Fruit fly (Drosophila melanogaster) whole organism, embryonic: ENCODE measurements around the gene vers.

Experiments
- B-H2 ChIP-seq: fragments of 200-800 bp; sonication (Bioruptor generic); optimal IDR thresholded peaks from 2 replicates; lab custom pipeline; 2018; ENCODE audit warnings: missing biosample characterization, mild to moderate bottlenecking, missing genetic modification characterization
- CG10462 ChIP-seq: fragments of 200-800 bp; sonication (Bioruptor generic); optimal IDR thresholded peaks from 2 replicates; lab custom pipeline; 2016; ENCODE audit warnings: missing biosample characterization, missing genetic modification characterization
- CG11560 ChIP-seq: fragments of 200-800 bp; sonication (Bioruptor generic); IDR thresholded peaks from 3 replicates; pipeline ENCODE4 v1.3.6; 2022; ENCODE audit warnings: missing biosample characterization, missing genetic modification characterization
- CG12744 ChIP-seq: fragments of 200-800 bp; sonication (Bioruptor generic); optimal IDR thresholded peaks from 2 replicates; lab custom pipeline; 2016; ENCODE audit warnings: missing biosample characterization, missing genetic modification characterization
- CG13624 ChIP-seq: fragments of 200-800 bp; sonication (Bioruptor generic); optimal IDR thresholded peaks from 2 replicates; lab custom pipeline; 2016; ENCODE audit warnings: missing biosample characterization, missing genetic modification characterization
- CG14710 ChIP-seq: fragments of 200-800 bp; sonication (Bioruptor generic); optimal IDR thresholded peaks from 3 replicates; lab custom pipeline; 2019; ENCODE audit warnings: missing biosample characterization, mild to moderate bottlenecking, missing genetic modification characterization, moderate library complexity
- CG17802 ChIP-seq: fragments of 200-800 bp; sonication (Bioruptor generic); optimal IDR thresholded peaks from 2 replicates; lab custom pipeline; 2018; ENCODE audit warnings: missing biosample characterization, mild to moderate bottlenecking, missing genetic modification characterization, moderate library complexity
- CG18476 ChIP-seq: fragments of 200-800 bp; sonication (Bioruptor generic); optimal IDR thresholded peaks from 2 replicates; lab custom pipeline; 2016; ENCODE audit warnings: missing biosample characterization, mild to moderate bottlenecking, missing genetic modification characterization
- CG2199 ChIP-seq: fragments of 200-800 bp; sonication (Bioruptor generic); IDR thresholded peaks from 3 replicates; pipeline ENCODE4 v1.3.6; 2022; ENCODE audit warnings: missing biosample characterization, missing genetic modification characterization
- CG31441 ChIP-seq: fragments of 200-800 bp; sonication (Bioruptor generic); IDR thresholded peaks from 2 replicates; pipeline ENCODE4 v1.3.6; 2022; ENCODE audit warnings: missing biosample characterization, missing genetic modification characterization
- CG32772 ChIP-seq: fragments of 200-800 bp; sonication (Bioruptor generic); IDR thresholded peaks from 2 replicates; pipeline ENCODE4 v1.3.6; 2022; ENCODE audit warnings: missing biosample characterization, missing genetic modification characterization
- CG33213 ChIP-seq: fragments of 200-800 bp; sonication (Bioruptor generic); optimal IDR thresholded peaks from 3 replicates; lab custom pipeline; 2016; ENCODE audit warnings: missing biosample characterization, missing genetic modification characterization
- CG4854 ChIP-seq: fragments of 200-800 bp; sonication (Bioruptor generic); optimal IDR thresholded peaks from 2 replicates; lab custom pipeline; 2016; ENCODE audit warnings: missing biosample characterization, missing genetic modification characterization, inconsistent platforms
- CG6175 ChIP-seq: fragments of 200-800 bp; sonication (Bioruptor generic); IDR thresholded peaks from 3 replicates; pipeline ENCODE4 v1.3.6; 2022; ENCODE audit warnings: missing biosample characterization, missing genetic modification characterization
- CG6813 ChIP-seq: fragments of 200-800 bp; sonication (Bioruptor generic); optimal IDR thresholded peaks from 2 replicates; lab custom pipeline; 2017; ENCODE audit warnings: missing biosample characterization, missing genetic modification characterization, mild to moderate bottlenecking, moderate library complexity, missing genetic modification reagents
- CG8765 ChIP-seq: fragments of 200-800 bp; sonication (Bioruptor generic); IDR thresholded peaks from 2 replicates; pipeline ENCODE4 v1.3.6; 2022; ENCODE audit warnings: missing biosample characterization, missing genetic modification characterization
- CG8924 ChIP-seq: fragments of 200-800 bp; optimal IDR thresholded peaks from 3 replicates; lab custom pipeline; 2019; ENCODE audit warnings: missing biosample characterization, mild to moderate bottlenecking, missing genetic modification characterization, moderate library complexity
- CG9727 ChIP-seq: fragments of 200-800 bp; sonication (Bioruptor generic); optimal IDR thresholded peaks from 3 replicates; lab custom pipeline; 2017; ENCODE audit warnings: missing biosample characterization, mild to moderate bottlenecking, missing genetic modification characterization
- D19A ChIP-seq: fragments of 200-800 bp; optimal IDR thresholded peaks from 3 replicates; lab custom pipeline; 2019; ENCODE audit warnings: missing biosample characterization, mild to moderate bottlenecking, missing genetic modification characterization, moderate library complexity
- D19B ChIP-seq: fragments of 200-800 bp; sonication (Bioruptor generic); optimal IDR thresholded peaks from 2 replicates; lab custom pipeline; 2017; ENCODE audit warnings: missing biosample characterization, mild to moderate bottlenecking, missing genetic modification characterization
- Eip74EF ChIP-seq, 2 experiments: fragments of 200-800 bp in 1 of 2; fragments of >200 bp in 1 of 2; sonication (Bioruptor generic) in 1 of 2; optimal IDR thresholded peaks; 2 replicates each; lab custom pipeline; 2017 to 2019; ENCODE audit warnings: missing biosample characterization in 2 of 2, missing genetic modification characterization in 2 of 2, mild to moderate bottlenecking in 1 of 2, moderate library complexity in 1 of 2
- Hey ChIP-seq: fragments of 200-800 bp; sonication (Bioruptor generic); optimal IDR thresholded peaks from 3 replicates; lab custom pipeline; 2018; ENCODE audit warnings: missing biosample characterization, mild to moderate bottlenecking, missing genetic modification characterization
- Lhr ChIP-seq: fragments of 200-800 bp; sonication (Bioruptor generic); optimal IDR thresholded peaks from 3 replicates; lab custom pipeline; 2017; ENCODE audit warnings: mild to moderate bottlenecking, missing biosample characterization, missing genetic modification reagents, missing genetic modification characterization
- Med ChIP-seq: fragments of 200-800 bp; sonication (Bioruptor generic); peaks from one replicate; lab custom pipeline; 2016; ENCODE audit warnings: missing biosample characterization, missing genetic modification characterization, mild to moderate bottlenecking, inconsistent platforms, moderate library complexity
- NC2β ChIP-seq: fragments of 200-800 bp; sonication (Bioruptor generic); optimal IDR thresholded peaks from 2 replicates; lab custom pipeline; 2016; ENCODE audit warnings: missing biosample characterization, missing genetic modification characterization
- NK7.1 ChIP-seq: fragments of 200-800 bp; sonication (Bioruptor generic); optimal IDR thresholded peaks from 3 replicates; lab custom pipeline; 2016; ENCODE audit warnings: missing biosample characterization, missing genetic modification characterization
- Spps ChIP-seq: fragments of 200-800 bp; sonication (Bioruptor generic); optimal IDR thresholded peaks from 2 replicates; lab custom pipeline; 2018; ENCODE audit warnings: missing biosample characterization, mild to moderate bottlenecking, missing genetic modification characterization
- Trl ChIP-seq, 3 experiments: fragments of >200 bp in 2 of 3; fragments of 200-800 bp in 1 of 3; sonication (Bioruptor generic) in 1 of 3; optimal IDR thresholded peaks; 2 replicates in 1 of 3; 3 replicates in 2 of 3; lab custom pipeline; 2016 to 2017; ENCODE audit warnings: missing biosample characterization in 1 of 3, missing genetic modification characterization in 1 of 3
- al ChIP-seq: fragments of 200-800 bp; sonication (Bioruptor generic); IDR thresholded peaks from 2 replicates; pipeline ENCODE4 v1.3.6; 2022; ENCODE audit warnings: missing biosample characterization, missing genetic modification characterization
- btn ChIP-seq: fragments of 200-800 bp; sonication (Bioruptor generic); optimal IDR thresholded peaks from 2 replicates; lab custom pipeline; 2016; ENCODE audit warnings: missing biosample characterization, missing genetic modification characterization
- chm ChIP-seq: fragments of 200-800 bp; sonication (Bioruptor generic); IDR thresholded peaks from 2 replicates; pipeline ENCODE4 v1.3.6; 2022; ENCODE audit warnings: missing biosample characterization, missing genetic modification characterization
- cwo ChIP-seq: fragments of 200-800 bp; sonication (Bioruptor generic); optimal IDR thresholded peaks from 3 replicates; lab custom pipeline; 2017; ENCODE audit warnings: missing biosample characterization, missing genetic modification characterization, mild to moderate bottlenecking, moderate library complexity, missing genetic modification reagents
- da ChIP-seq: fragments of 200-800 bp; sonication (Bioruptor generic); optimal IDR thresholded peaks from 2 replicates; lab custom pipeline; 2016; ENCODE audit warnings: missing biosample characterization, missing genetic modification characterization
- dimm ChIP-seq: fragments of 200-800 bp; sonication (Bioruptor generic); IDR thresholded peaks from 2 replicates; pipeline ENCODE4 v1.3.6; 2022; ENCODE audit warnings: missing biosample characterization, missing genetic modification characterization
- dmrt11E ChIP-seq: fragments of 200-800 bp; sonication (Bioruptor generic); optimal IDR thresholded peaks from 3 replicates; lab custom pipeline; 2018; ENCODE audit warnings: missing biosample characterization, mild to moderate bottlenecking, missing genetic modification characterization, moderate library complexity
- eve ChIP-seq, 2 experiments: fragments of >200 bp; optimal IDR thresholded peaks; 2 replicates each; lab custom pipeline; 2017; ENCODE audit warnings: missing biosample characterization in 2 of 2, missing genetic modification characterization in 2 of 2
- gfzf ChIP-seq: fragments of 200-800 bp; sonication (Bioruptor generic); optimal IDR thresholded peaks from 2 replicates; lab custom pipeline; 2016; ENCODE audit warnings: missing biosample characterization, mild to moderate bottlenecking, missing genetic modification characterization, moderate library complexity
- gsb ChIP-seq: fragments of 200-800 bp; sonication (Bioruptor generic); IDR thresholded peaks from 2 replicates; pipeline ENCODE4 v1.3.6; 2022; ENCODE audit warnings: missing biosample characterization, missing genetic modification characterization
- jumu ChIP-seq: fragments of 200-800 bp; sonication (Bioruptor generic); optimal IDR thresholded peaks from 3 replicates; lab custom pipeline; 2016; ENCODE audit warnings: missing biosample characterization, missing genetic modification characterization
- kah ChIP-seq: fragments of 200-800 bp; sonication (Bioruptor generic); optimal IDR thresholded peaks from 2 replicates; lab custom pipeline; 2018; ENCODE audit warnings: missing biosample characterization, mild to moderate bottlenecking, missing genetic modification characterization
- lilli ChIP-seq: fragments of 200-800 bp; sonication (Bioruptor generic); optimal IDR thresholded peaks from 3 replicates; lab custom pipeline; 2016; ENCODE audit warnings: missing biosample characterization, missing genetic modification characterization
- mirr ChIP-seq: fragments of 200-800 bp; sonication (Bioruptor generic); optimal IDR thresholded peaks from 3 replicates; lab custom pipeline; 2018; ENCODE audit warnings: missing biosample characterization, mild to moderate bottlenecking, missing genetic modification characterization
- prd ChIP-seq, 3 experiments: fragments of >200 bp in 2 of 3; fragments of 200-800 bp in 1 of 3; sonication (Bioruptor generic) in 1 of 3; optimal IDR thresholded peaks in 2 of 3; IDR thresholded peaks in 1 of 3; 2 replicates in 2 of 3; 3 replicates in 1 of 3; pipeline versions ENCODE4 v1.3.6 to Lab custom; 2017 to 2022; ENCODE audit warnings: missing biosample characterization in 1 of 3, missing genetic modification characterization in 1 of 3
- pros ChIP-seq: fragments of 200-800 bp; sonication (Bioruptor generic); optimal IDR thresholded peaks from 3 replicates; lab custom pipeline; 2019; ENCODE audit warnings: missing biosample characterization, mild to moderate bottlenecking, missing genetic modification characterization, moderate library complexity
- salm ChIP-seq: fragments of 200-800 bp; sonication (Bioruptor generic); optimal IDR thresholded peaks from 2 replicates; lab custom pipeline; 2018; ENCODE audit warnings: missing biosample characterization, mild to moderate bottlenecking, missing genetic modification characterization
- sisA ChIP-seq: fragments of 200-800 bp; sonication (Bioruptor generic); IDR thresholded peaks from 2 replicates; pipeline ENCODE4 v1.3.6; 2022; ENCODE audit warnings: missing biosample characterization, missing genetic modification characterization
- so ChIP-seq: fragments of 200-800 bp; sonication (Bioruptor generic); IDR thresholded peaks from 3 replicates; pipeline ENCODE4 v1.3.6; 2022; ENCODE audit warnings: missing biosample characterization, missing genetic modification characterization
- sob ChIP-seq: fragments of 200-800 bp; sonication (Bioruptor generic); IDR thresholded peaks from 2 replicates; pipeline ENCODE4 v1.3.6; 2022; ENCODE audit warnings: missing biosample characterization, missing genetic modification characterization
- sqz ChIP-seq: fragments of 200-800 bp; sonication (Bioruptor generic); optimal IDR thresholded peaks from 3 replicates; lab custom pipeline; 2018; ENCODE audit warnings: missing biosample characterization, mild to moderate bottlenecking, missing genetic modification characterization
- tap ChIP-seq: fragments of 200-800 bp; optimal IDR thresholded peaks from 3 replicates; lab custom pipeline; 2019; ENCODE audit warnings: missing biosample characterization, mild to moderate bottlenecking, missing genetic modification characterization, moderate library complexity

Gene vers

dm6 chr3L:12066699-12067287 lies 49.1 kb upstream of the vers start (continued):
- TF ChIP-seq sqz (GFP tag; lab: Kevin White, UChicago) (no peak), Trl (optimal IDR thresholded peaks at IDR 0.05; lab: Kevin White, UChicago) (no peak), Trl (GFP tag; optimal IDR thresholded peaks at IDR 0.05; lab: Kevin White, UChicago) (no peak), dimm (GFP tag; lab: Robert Waterston, UW) (no peak), CG10462 (GFP tag; lab: Kevin White, UChicago) (no peak), CG33213 (peak; percentile 17), CG12744 (GFP tag; lab: Kevin White, UChicago) (no peak), gsb (GFP tag; lab: Robert Waterston, UW) (no peak), jumu (GFP tag; lab: Kevin White, UChicago) (no peak), D19B (GFP tag; lab: Kevin White, UChicago) (no peak), lilli (GFP tag; lab: Kevin White, UChicago) (no peak), chm (GFP tag; lab: Robert Waterston, UW) (no peak), CG13624 (GFP tag; lab: Kevin White, UChicago) (no peak), CG8765 (GFP tag; lab: Robert Waterston, UW) (no peak), dmrt11E (tag; lab: Kevin White, UChicago) (no peak), so (GFP tag; lab: Robert Waterston, UW) (no peak), CG6813 (no peak), CG11560 (no peak), prd (optimal IDR thresholded peaks at IDR 0.05; lab: Kevin White, UChicago) (no peak), prd (GFP tag; IDR thresholded peaks at IDR 0.05; lab: Robert Waterston, UW) (no peak), Eip74EF (GFP tag; optimal IDR thresholded peaks at IDR 0.05; lab: Kevin White, UChicago) (no peak), sob (GFP tag; lab: Robert Waterston, UW) (no peak), eve (GFP tag; optimal IDR thresholded peaks at IDR 0.05; lab: Kevin White, UChicago) (no peak), Spps (no peak), CG6175 (GFP tag; lab: Robert Waterston, UW) (no peak), da (GFP tag; lab: Kevin White, UChicago) (no peak), CG14710 (tag; lab: Kevin White, UChicago) (peak; percentile 46), CG8924 (tag; lab: Kevin White, UChicago) (no peak), Med (peak; percentile 66), CG9727 (GFP tag; lab: Kevin White, UChicago) (no peak), pros (GFP tag; lab: Kevin White, UChicago) (peak; percentile 2), salm (tag; lab: Kevin White, UChicago) (no peak), NC2β (no peak), CG2199 (peak; percentile 79; the same call in 2 of the 3 replicates), B-H2 (no peak), sisA (GFP tag; lab: Robert Waterston, UW) (no peak), al (GFP tag; lab: Robert Waterston, UW) (no peak), CG18476 (GFP tag; lab: Kevin White, UChicago) (peak; percentile 99), D19A (tag; lab: Kevin White, UChicago) (no peak), gfzf (GFP tag; lab: Kevin White, UChicago) (peak; percentile 18), CG17802 (tag; lab: Kevin White, UChicago) (no peak), Hey (tag; lab: Kevin White, UChicago) (no peak), CG4854 (GFP tag; lab: Kevin White, UChicago) (no peak), CG31441 (GFP tag; lab: Robert Waterston, UW) (no peak), mirr (GFP tag; lab: Kevin White, UChicago) (no peak), tap (tag; lab: Kevin White, UChicago) (no peak), kah (no peak), cwo (GFP tag; lab: Kevin White, UChicago) (no peak), btn (GFP tag; lab: Kevin White, UChicago) (no peak), Lhr (no peak), NK7.1 (no peak), CG32772 (GFP tag; lab: Robert Waterston, UW) (no peak)
